Worm (Caenorhabditis elegans) whole organism, young adult: ENCODE results near the gene T20D3.14.

Experiments
- C17E4.6 ChIP-seq: fragments of 200-800 bp; sonication (Bioruptor generic); IDR thresholded peaks from 2 replicates; pipeline ENCODE4 v1.3.6; 2022; ENCODE audit warnings: missing genetic modification reagents, missing genetic modification characterization, missing compliant biosample characterization
- F10E7.11 ChIP-seq: sonication (generic microtip); optimal IDR thresholded peaks from 2 replicates; lab custom pipeline; 2017; ENCODE audit warnings: mild to moderate bottlenecking, missing genetic modification characterization, moderate library complexity, missing compliant biosample characterization
- F55B11.4 ChIP-seq: sonication (generic microtip); optimal IDR thresholded peaks from 2 replicates; lab custom pipeline; 2016; ENCODE audit warnings: missing compliant biosample characterization, missing genetic modification characterization, borderline replicate concordance; ENCODE audit not compliant: insufficient read depth
- ama-1 ChIP-seq, 3 experiments: fragments of 150-350 bp in 1 of 3; sonication (generic microtip) in 2 of 3; optimal IDR thresholded peaks; 2 replicates each; lab custom pipeline; 2014 to 2018; ENCODE audit warnings: missing biosample characterization in 2 of 3, missing genetic modification characterization in 2 of 3, missing genetic modification reagents in 2 of 3
- cebp-1 ChIP-seq, 2 experiments: fragments of 200-800 bp in 1 of 2; sonication (Bioruptor generic) in 1 of 2; sonication (generic microtip) in 1 of 2; IDR thresholded peaks in 1 of 2; optimal IDR thresholded peaks in 1 of 2; 2 replicates each; pipeline versions ENCODE4 v1.3.6 to Lab custom; 2017 to 2022; ENCODE audit warnings: missing compliant biosample characterization in 2 of 2, missing genetic modification characterization in 2 of 2, mild to moderate bottlenecking in 1 of 2, missing genetic modification reagents in 1 of 2, moderate library complexity in 1 of 2
- him-1 ChIP-seq: sonication (generic microtip); optimal IDR thresholded peaks from 2 replicates; lab custom pipeline; 2016; ENCODE audit warnings: missing genotype, missing genetic modification reagents, missing genetic modification characterization, missing compliant biosample characterization
- hmg-20 ChIP-seq: fragments of 200-800 bp; sonication (Bioruptor generic); IDR thresholded peaks from 2 replicates; pipeline ENCODE4 v1.3.6; 2022; ENCODE audit warnings: missing genetic modification reagents, missing genetic modification characterization, missing compliant biosample characterization
- lag-1 ChIP-seq: fragments of 200-800 bp; sonication (Bioruptor generic); IDR thresholded peaks from 2 replicates; pipeline ENCODE4 v1.3.6; 2022; ENCODE audit warnings: missing genetic modification reagents, missing genetic modification characterization, missing compliant biosample characterization
- pha-4 ChIP-seq: fragments of 150-350 bp; sonication (generic microtip); optimal IDR thresholded peaks from 2 replicates; lab custom pipeline; 2014; ENCODE audit warnings: missing biosample characterization, missing genetic modification reagents, missing genetic modification characterization
- snpc-1.1 ChIP-seq: sonication (generic microtip); optimal IDR thresholded peaks from 2 replicates; lab custom pipeline; 2017; ENCODE audit warnings: missing genetic modification characterization, mild to moderate bottlenecking, missing compliant biosample characterization, antibody characterized with exemption, moderate library complexity, missing genotype, missing genetic modification reagents; ENCODE audit not compliant: insufficient read depth
- unc-130 ChIP-seq: sonication (generic microtip); optimal IDR thresholded peaks from 2 replicates; lab custom pipeline; 2016; ENCODE audit warnings: missing genetic modification reagents, missing genetic modification characterization, missing compliant biosample characterization

- no peak for TF ChIP-seq hmg-20 (GFP tag; lab: Robert Waterston, UW)
- TF ChIP-seq F10E7.11 (tag; lab: Kevin White, UChicago): no peak
- TF ChIP-seq snpc-1.1 (tag; lab: Kevin White, UChicago): no peak
- TF ChIP-seq F55B11.4 (tag; lab: Kevin White, UChicago): no peak
- no peak for TF ChIP-seq cebp-1 (GFP tag; IDR thresholded peaks at IDR 0.05; lab: Robert Waterston, UW)
- TF ChIP-seq cebp-1 (tag; optimal IDR thresholded peaks at IDR 0.05; lab: Kevin White, UChicago): no peak
- no peak for TF ChIP-seq ama-1 (optimal IDR thresholded peaks at IDR 0.05; lab: Kevin White, UChicago)
- TF ChIP-seq ama-1 (GFP tag; optimal IDR thresholded peaks at IDR 0.05; lab: Kevin White, UChicago): no peak
- no peak for TF ChIP-seq him-1 (tag; lab: Kevin White, UChicago)
- TF ChIP-seq pha-4 (tag; lab: Kevin White, UChicago): no peak
- no peak for TF ChIP-seq lag-1 (GFP tag; lab: Robert Waterston, UW)
- no peak for TF ChIP-seq unc-130 (GFP tag; lab: Kevin White, UChicago)
- TF ChIP-seq C17E4.6 (GFP tag; lab: Robert Waterston, UW): no peak
These were observed 11.7 kb downstream of the T20D3.14 start, which contains the start of the genes nspg-11 and F49C12.15 for ce11 chrIV:9323989-9324506.
